In genomic region chr3R:15250454-15250853, dm6 we compare ENCODE assay signal across 1 fruit fly cellular context.
TF ChIP-seq lines count a peak whose summit lies in the region.

No protein-coding gene starts in this region.

TF ChIP-seq in whole organism, embryonic, 481 proteins besides CTCF, POLR2A, EP300 and RAD21 (continued from another document and continues in another):
- TF ChIP-seq pzg (GFP tag; optimal IDR thresholded peaks at IDR 0.05; lab: Kevin White, UChicago) (no peak), sens-2 (GFP tag; IDR thresholded peaks at IDR 0.05; lab: Robert Waterston, UW) (no peak), CG5953 (GFP tag; IDR thresholded peaks at IDR 0.05; lab: Robert Waterston, UW) (peak; percentile 54; the same call in 1 of the 2 replicates), ci (GFP tag; IDR thresholded peaks at IDR 0.05; lab: Robert Waterston, UW) (peak; percentile 75; the same call in 2 of the 3 replicates), CG9437 (GFP tag; optimal IDR thresholded peaks at IDR 0.05; lab: Kevin White, UChicago) (peak; percentile 41), mam (GFP tag; optimal IDR thresholded peaks at IDR 0.05; lab: Kevin White, UChicago) (peak; percentile 0), phol (tag; optimal IDR thresholded peaks at IDR 0.05; lab: Kevin White, UChicago) (peak; percentile 31), CG30431 (GFP tag; optimal IDR thresholded peaks at IDR 0.05; lab: Kevin White, UChicago) (peak; percentile 18), CG17829 (tag; optimal IDR thresholded peaks at IDR 0.05; lab: Kevin White, UChicago) (peak; percentile 52), NFAT (GFP tag; IDR thresholded peaks at IDR 0.05; lab: Robert Waterston, UW) (peak; percentile 51; the same call in 1 of the 2 replicates), CrebB (tag; optimal IDR thresholded peaks at IDR 0.05; lab: Kevin White, UChicago) (peak; percentile 67), ind (GFP tag; optimal IDR thresholded peaks at IDR 0.05; lab: Kevin White, UChicago) (peak; percentile 58), CG11504 (tag; optimal IDR thresholded peaks at IDR 0.05; lab: Kevin White, UChicago) (no peak), Med (GFP tag; lab: Kevin White, UChicago) (peak; percentile 77), CG10543 (GFP tag; optimal IDR thresholded peaks at IDR 0.05; lab: Kevin White, UChicago) (no peak), trh (GFP tag; optimal IDR thresholded peaks at IDR 0.05; lab: Kevin White, UChicago) (no peak), gce (GFP tag; IDR thresholded peaks at IDR 0.05; lab: Robert Waterston, UW) (0 out of 3 replicates have a peak, but pooled peaks have one; percentile 38), sisA (GFP tag; IDR thresholded peaks at IDR 0.05; lab: Robert Waterston, UW) (peak; percentile 63), Adf1 (GFP tag; IDR thresholded peaks at IDR 0.05; lab: Robert Waterston, UW) (peak; percentile 59; the same call in 1 of the 2 replicates), Ada2b (GFP tag; IDR thresholded peaks at IDR 0.05; lab: Robert Waterston, UW) (peak; percentile 74), wor (GFP tag; IDR thresholded peaks at IDR 0.05; lab: Robert Waterston, UW) (peak; percentile 44; the same call in 1 of the 2 replicates), fru (optimal IDR thresholded peaks at IDR 0.05; lab: Kevin White, UChicago) (no peak), CG12236 (GFP tag; optimal IDR thresholded peaks at IDR 0.05; lab: Kevin White, UChicago) (no peak), gem (tag; optimal IDR thresholded peaks at IDR 0.05; lab: Kevin White, UChicago) (no peak), cad (GFP tag; optimal IDR thresholded peaks at IDR 0.05; lab: Kevin White, UChicago) (no peak), toy (GFP tag; IDR thresholded peaks at IDR 0.05; lab: Robert Waterston, UW) (0 out of 2 replicates have a peak, but pooled peaks have one; percentile 28), dan (GFP tag; IDR thresholded peaks at IDR 0.05; lab: Robert Waterston, UW) (no peak), CG31441 (GFP tag; IDR thresholded peaks at IDR 0.05; lab: Robert Waterston, UW) (no peak; the same call in none of the 2 replicates), CG15073 (GFP tag; optimal IDR thresholded peaks at IDR 0.05; lab: Kevin White, UChicago) (no peak), cato (GFP tag; optimal IDR thresholded peaks at IDR 0.05; lab: Kevin White, UChicago; ENCODE audit: borderline replicate concordance) (no peak), fd64A (GFP tag; optimal IDR thresholded peaks at IDR 0.05; lab: Kevin White, UChicago) (no peak), CG10565 (GFP tag; optimal IDR thresholded peaks at IDR 0.05; lab: Kevin White, UChicago) (no peak), E2f2 (GFP tag; IDR thresholded peaks at IDR 0.05; lab: Robert Waterston, UW) (peak; percentile 51), CG10959 (GFP tag; IDR thresholded peaks at IDR 0.05; lab: Robert Waterston, UW) (no peak), wdn (GFP tag; IDR thresholded peaks at IDR 0.05; lab: Robert Waterston, UW) (peak; percentile 64; the same call in 1 of the 2 replicates), CG9215 (GFP tag; IDR thresholded peaks at IDR 0.05; lab: Robert Waterston, UW) (peak; percentile 70), Eip74EF (GFP tag; optimal IDR thresholded peaks at IDR 0.05; lab: Kevin White, UChicago) (no peak), CG9727 (GFP tag; optimal IDR thresholded peaks at IDR 0.05; lab: Kevin White, UChicago) (peak; percentile 63), Ptx1 (GFP tag; IDR thresholded peaks at IDR 0.05; lab: Robert Waterston, UW) (peak; percentile 76), CG8388 (GFP tag; optimal IDR thresholded peaks at IDR 0.05; lab: Kevin White, UChicago) (peak; percentile 54), Vsx1 (GFP tag; optimal IDR thresholded peaks at IDR 0.05; lab: Kevin White, UChicago) (no peak), esg (GFP tag; conservative IDR thresholded peaks at IDR 0.05; lab: Robert Waterston, UW) (peak; percentile 70), ac (GFP tag; optimal IDR thresholded peaks at IDR 0.05; lab: Kevin White, UChicago) (no peak), ken (GFP tag; IDR thresholded peaks at IDR 0.05; lab: Robert Waterston, UW) (peak; percentile 65; the same call in 1 of the 3 replicates), lola (GFP tag; optimal IDR thresholded peaks at IDR 0.05; lab: Kevin White, UChicago) (peak in 1 of 3 experiments; percentile 3), CG10321 (GFP tag; IDR thresholded peaks at IDR 0.05; lab: Robert Waterston, UW) (peak; percentile 30; the same call in 1 of the 2 replicates), HLHmδ (GFP tag; optimal IDR thresholded peaks at IDR 0.05; lab: Kevin White, UChicago) (no peak), CG4360 (GFP tag; IDR thresholded peaks at IDR 0.05; lab: Robert Waterston, UW) (peak; percentile 35; the same call in 1 of the 2 replicates), tap (tag; optimal IDR thresholded peaks at IDR 0.05; lab: Kevin White, UChicago) (no peak), Bgb (GFP tag; IDR thresholded peaks at IDR 0.05; lab: Robert Waterston, UW; ENCODE audit: partially characterized antibody) (no peak), Doc3 (GFP tag; IDR thresholded peaks at IDR 0.05; lab: Robert Waterston, UW; ENCODE audit: partially characterized antibody) (no peak), stc (GFP tag; IDR thresholded peaks at IDR 0.05; lab: Robert Waterston, UW) (peak; percentile 71), CG14965 (GFP tag; optimal IDR thresholded peaks at IDR 0.05; lab: Kevin White, UChicago; ENCODE audit: borderline replicate concordance) (no peak), CG33213 (GFP tag; optimal IDR thresholded peaks at IDR 0.05; lab: Kevin White, UChicago) (no peak), Rx (GFP tag; IDR thresholded peaks at IDR 0.05; lab: Robert Waterston, UW) (peak; percentile 52), Dek (tag; optimal IDR thresholded peaks at IDR 0.05; lab: Kevin White, UChicago) (peak; percentile 74), CG10366 (GFP tag; IDR thresholded peaks at IDR 0.05; lab: Robert Waterston, UW) (peak; percentile 81), chm (GFP tag; IDR thresholded peaks at IDR 0.05; lab: Robert Waterston, UW) (0 out of 2 replicates have a peak, but pooled peaks have one; percentile 53), az2 (GFP tag; optimal IDR thresholded peaks at IDR 0.05; lab: Kevin White, UChicago) (peak; percentile 34), CG4404 (GFP tag; IDR thresholded peaks at IDR 0.05; lab: Robert Waterston, UW) (peak; percentile 52), NC2α (GFP tag; optimal IDR thresholded peaks at IDR 0.05; lab: Kevin White, UChicago) (no peak), croc (GFP tag; conservative IDR thresholded peaks at IDR 0.05; lab: Robert Waterston, UW) (0 out of 3 replicates have a peak, but pooled peaks have one; percentile 21), pan (optimal IDR thresholded peaks at IDR 0.05; lab: Kevin White, UChicago) (no peak), pan (GFP tag; optimal IDR thresholded peaks at IDR 0.05 in 1 of 2, IDR thresholded peaks at IDR 0.05 in 1 of 2) (peak in 1 of 2 experiments; percentile 75), CG12219 (GFP tag; optimal IDR thresholded peaks at IDR 0.05; lab: Kevin White, UChicago) (peak; percentile 23), pum (GFP tag; optimal IDR thresholded peaks at IDR 0.05; lab: Kevin White, UChicago) (no peak), CG34422 (GFP tag; IDR thresholded peaks at IDR 0.05; lab: Robert Waterston, UW) (peak; percentile 72; the same call in 2 of the 3 replicates), Ssrp (tag; optimal IDR thresholded peaks at IDR 0.05; lab: Kevin White, UChicago) (peak; percentile 5), CG7556 (GFP tag; optimal IDR thresholded peaks at IDR 0.05; lab: Kevin White, UChicago) (peak; percentile 87), klu (GFP tag; IDR thresholded peaks at IDR 0.05; lab: Robert Waterston, UW) (peak; percentile 59; the same call in 1 of the 2 replicates), dpn (GFP tag; optimal IDR thresholded peaks at IDR 0.05; lab: Kevin White, UChicago) (peak in 1 of 2 experiments; percentile 49), D19B (GFP tag; optimal IDR thresholded peaks at IDR 0.05; lab: Kevin White, UChicago) (peak; percentile 16), CG11456 (GFP tag; IDR thresholded peaks at IDR 0.05; lab: Robert Waterston, UW) (peak; percentile 68; the same call in 1 of the 3 replicates), CG18262 (tag; optimal IDR thresholded peaks at IDR 0.05; lab: Kevin White, UChicago) (no peak), dysf (GFP tag; IDR thresholded peaks at IDR 0.05; lab: Robert Waterston, UW) (peak; percentile 82), D (optimal IDR thresholded peaks at IDR 0.05; lab: Kevin White, UChicago) (no peak), D (GFP tag; optimal IDR thresholded peaks at IDR 0.05; lab: Kevin White, UChicago) (peak; percentile 35), row (GFP tag; IDR thresholded peaks at IDR 0.05; lab: Robert Waterston, UW) (peak; percentile 90), CG3847 (GFP tag; IDR thresholded peaks at IDR 0.05; lab: Robert Waterston, UW) (peak; percentile 51), CG13624 (GFP tag; optimal IDR thresholded peaks at IDR 0.05; lab: Kevin White, UChicago) (no peak), CG1647 (GFP tag; optimal IDR thresholded peaks at IDR 0.05; lab: Kevin White, UChicago) (no peak), CG4328 (GFP tag; optimal IDR thresholded peaks at IDR 0.05; lab: Kevin White, UChicago) (peak; percentile 25), CG6854 (GFP tag; optimal IDR thresholded peaks at IDR 0.05; lab: Kevin White, UChicago) (peak; percentile 59), ems (GFP tag; optimal IDR thresholded peaks at IDR 0.05; lab: Kevin White, UChicago) (peak; percentile 7), vfl (GFP tag; optimal IDR thresholded peaks at IDR 0.05; lab: Kevin White, UChicago) (no peak), Dip3 (GFP tag; optimal IDR thresholded peaks at IDR 0.05; lab: Kevin White, UChicago) (peak; percentile 34), salm (tag; optimal IDR thresholded peaks at IDR 0.05; lab: Kevin White, UChicago) (peak; percentile 14), ranshi (GFP tag; IDR thresholded peaks at IDR 0.05; lab: Robert Waterston, UW) (peak; percentile 72), gsb (GFP tag; IDR thresholded peaks at IDR 0.05; lab: Robert Waterston, UW) (peak; percentile 57; the same call in 1 of the 2 replicates), CG9932 (GFP tag; IDR thresholded peaks at IDR 0.05; lab: Robert Waterston, UW) (peak; percentile 81), grau (tag; optimal IDR thresholded peaks at IDR 0.05; lab: Kevin White, UChicago) (peak; percentile 75), Atf6 (GFP tag; IDR thresholded peaks at IDR 0.05; lab: Robert Waterston, UW) (peak; percentile 86), CG17359 (tag; optimal IDR thresholded peaks at IDR 0.05; lab: Kevin White, UChicago) (peak; percentile 69), Dip2 (GFP tag; IDR thresholded peaks at IDR 0.05; lab: Robert Waterston, UW) (no peak), CG17328 (GFP tag; IDR thresholded peaks at IDR 0.05; lab: Robert Waterston, UW) (peak; percentile 76), dimm (GFP tag; IDR thresholded peaks at IDR 0.05; lab: Robert Waterston, UW) (peak; percentile 42; the same call in 1 of the 2 replicates), HHEX (GFP tag; optimal IDR thresholded peaks at IDR 0.05; lab: Kevin White, UChicago) (peak; percentile 42), Rfx (GFP tag; IDR thresholded peaks at IDR 0.05; lab: Robert Waterston, UW) (peak; percentile 84), CG11247 (GFP tag; IDR thresholded peaks at IDR 0.05; lab: Robert Waterston, UW) (peak; percentile 68), GATAe (GFP tag; conservative IDR thresholded peaks at IDR 0.05; lab: Robert Waterston, UW) (0 out of 2 replicates have a peak, but pooled peaks have one; percentile 14), CG12659 (GFP tag; optimal IDR thresholded peaks at IDR 0.05; lab: Kevin White, UChicago) (peak; percentile 66), Hr3 (GFP tag; optimal IDR thresholded peaks at IDR 0.05; lab: Kevin White, UChicago) (peak; percentile 62), crol (GFP tag; IDR thresholded peaks at IDR 0.05; lab: Robert Waterston, UW) (no peak), CG18599 (GFP tag; optimal IDR thresholded peaks at IDR 0.05; lab: Kevin White, UChicago) (peak; percentile 94), CG14667 (GFP tag; IDR thresholded peaks at IDR 0.05; lab: Robert Waterston, UW) (0 out of 2 replicates have a peak, but pooled peaks have one; percentile 20), tin (GFP tag; optimal IDR thresholded peaks at IDR 0.05; lab: Kevin White, UChicago) (peak; percentile 3), tll (GFP tag; optimal IDR thresholded peaks at IDR 0.05; lab: Kevin White, UChicago) (no peak), CG6765 (GFP tag; optimal IDR thresholded peaks at IDR 0.05; lab: Kevin White, UChicago) (peak; percentile 47), CG16815 (GFP tag; optimal IDR thresholded peaks at IDR 0.05; lab: Kevin White, UChicago) (peak; percentile 28), Ravus (GFP tag; IDR thresholded peaks at IDR 0.05; lab: Robert Waterston, UW) (peak; percentile 20), CG10147 (GFP tag; optimal IDR thresholded peaks at IDR 0.05; lab: Kevin White, UChicago) (no peak), CG13123 (GFP tag; optimal IDR thresholded peaks at IDR 0.05; lab: Kevin White, UChicago) (no peak), B-H1 (GFP tag; IDR thresholded peaks at IDR 0.05; lab: Robert Waterston, UW) (peak; percentile 57; the same call in 2 of the 3 replicates), CG11093 (GFP tag; IDR thresholded peaks at IDR 0.05; lab: Robert Waterston, UW) (peak; percentile 63; the same call in 2 of the 3 replicates), Doc2 (GFP tag; IDR thresholded peaks at IDR 0.05; lab: Robert Waterston, UW) (0 out of 2 replicates have a peak, but pooled peaks have one; percentile 5), CG12391 (tag; optimal IDR thresholded peaks at IDR 0.05; lab: Kevin White, UChicago) (peak; percentile 80), C15 (GFP tag; IDR thresholded peaks at IDR 0.05; lab: Robert Waterston, UW) (0 out of 3 replicates have a peak, but pooled peaks have one; percentile 26), CG7357 (GFP tag; IDR thresholded peaks at IDR 0.05; lab: Robert Waterston, UW) (peak; percentile 48; the same call in 1 of the 3 replicates), MBD-R2 (GFP tag; IDR thresholded peaks at IDR 0.05; lab: Robert Waterston, UW) (peak; percentile 55; the same call in 1 of the 2 replicates), CG12942 (GFP tag; optimal IDR thresholded peaks at IDR 0.05; lab: Kevin White, UChicago) (peak; percentile 11), tio (GFP tag; optimal IDR thresholded peaks at IDR 0.05; lab: Kevin White, UChicago) (no peak), corto (GFP tag; optimal IDR thresholded peaks at IDR 0.05; lab: Kevin White, UChicago) (no peak), CG34376 (GFP tag; optimal IDR thresholded peaks at IDR 0.05; lab: Kevin White, UChicago) (peak; percentile 41), CG42726 (GFP tag; IDR thresholded peaks at IDR 0.05; lab: Robert Waterston, UW; ENCODE audit: partially characterized antibody) (no peak), CG2889 (GFP tag; IDR thresholded peaks at IDR 0.05; lab: Robert Waterston, UW) (0 out of 3 replicates have a peak, but pooled peaks have one; percentile 66), emc (GFP tag; optimal IDR thresholded peaks at IDR 0.05; lab: Kevin White, UChicago) (no peak), CG14014 (GFP tag; IDR thresholded peaks at IDR 0.05; lab: Robert Waterston, UW) (peak; percentile 83)
